Worm (Caenorhabditis elegans) whole organism, L3 larva: ENCODE measurements around the gene H04M03.12.

ENCODE experiments used
- R02D3.7 ChIP-seq: fragments of 150-350 bp; optimal IDR thresholded peaks from 2 replicates; lab custom pipeline; 2014; ENCODE audit warnings: missing biosample characterization, missing genetic modification characterization
- ZK546.5 ChIP-seq: sonication (generic microtip); optimal IDR thresholded peaks from 2 replicates; lab custom pipeline; 2017; ENCODE audit warnings: missing biosample characterization, missing genetic modification characterization
- aly-2 ChIP-seq: fragments of 150-350 bp; optimal IDR thresholded peaks from 2 replicates; lab custom pipeline; 2014; ENCODE audit warnings: missing biosample characterization, missing genetic modification characterization
- ama-1 ChIP-seq: fragments of 150-350 bp; optimal IDR thresholded peaks from 2 replicates; lab custom pipeline; 2018
- ceh-16 ChIP-seq: sonication (generic microtip); optimal IDR thresholded peaks from 2 replicates; lab custom pipeline; 2017; ENCODE audit warnings: missing biosample characterization, missing genetic modification characterization
- ceh-28 ChIP-seq: fragments of 150-350 bp; optimal IDR thresholded peaks from 2 replicates; lab custom pipeline; 2014; ENCODE audit warnings: missing biosample characterization, missing genetic modification reagents, missing genetic modification characterization
- ceh-82 ChIP-seq: fragments of 150-350 bp; optimal IDR thresholded peaks from 2 replicates; lab custom pipeline; 2014; ENCODE audit warnings: missing biosample characterization, missing genetic modification characterization
- ceh-9 ChIP-seq: sonication (generic microtip); optimal IDR thresholded peaks from 2 replicates; lab custom pipeline; 2018; ENCODE audit warnings: missing biosample characterization, missing genetic modification characterization
- daf-12 ChIP-seq: fragments of 150-350 bp; optimal IDR thresholded peaks from 2 replicates; lab custom pipeline; 2014; ENCODE audit warnings: missing biosample characterization, missing genetic modification reagents, missing genetic modification characterization
- egl-27 ChIP-seq: sonication (generic microtip); optimal IDR thresholded peaks from 4 replicates; lab custom pipeline; 2017; ENCODE audit warnings: missing biosample characterization, missing genetic modification reagents, missing genetic modification characterization
- egl-5 ChIP-seq: fragments of 150-350 bp; optimal IDR thresholded peaks from 2 replicates; lab custom pipeline; 2017; ENCODE audit warnings: missing biosample characterization, missing genetic modification reagents, missing genetic modification characterization, inconsistent platforms
- elt-3 ChIP-seq, 3 experiments: fragments of 150-350 bp in 1 of 3; sonication (generic microtip) in 2 of 3; optimal IDR thresholded peaks; 2 replicates in 2 of 3; 4 replicates in 1 of 3; lab custom pipeline; 2014 to 2017; ENCODE audit warnings: missing biosample characterization in 3 of 3, missing genetic modification characterization in 3 of 3
- eor-1 ChIP-seq, 2 experiments: fragments of 150-350 bp; optimal IDR thresholded peaks; 2 replicates each; lab custom pipeline; 2014 to 2018; ENCODE audit warnings: missing biosample characterization in 2 of 2, missing genetic modification characterization in 2 of 2
- fkh-10 ChIP-seq: sonication (generic microtip); optimal IDR thresholded peaks from 2 replicates; lab custom pipeline; 2017; ENCODE audit warnings: missing biosample characterization, missing genetic modification reagents, missing genetic modification characterization
- fkh-2 ChIP-seq: fragments of 150-350 bp; optimal IDR thresholded peaks from 2 replicates; lab custom pipeline; 2014; ENCODE audit warnings: missing biosample characterization, missing genetic modification reagents, missing genetic modification characterization
- hmg-11 ChIP-seq: sonication (generic microtip); optimal IDR thresholded peaks from 2 replicates; lab custom pipeline; 2016; ENCODE audit warnings: missing genetic modification characterization, missing compliant biosample characterization
- jun-1 ChIP-seq: fragments of 150-350 bp; optimal IDR thresholded peaks from 2 replicates; lab custom pipeline; 2014; ENCODE audit warnings: missing biosample characterization, missing genetic modification reagents, missing genetic modification characterization
- lin-15B ChIP-seq: fragments of 150-350 bp; optimal IDR thresholded peaks from 2 replicates; lab custom pipeline; 2014; ENCODE audit warnings: missing biosample characterization, missing genetic modification characterization
- lin-39 ChIP-seq: fragments of 150-350 bp; optimal IDR thresholded peaks from 2 replicates; lab custom pipeline; 2018; ENCODE audit warnings: missing biosample characterization, missing genetic modification reagents, missing genetic modification characterization
- lsy-12 ChIP-seq: sonication (generic microtip); optimal IDR thresholded peaks from 2 replicates; lab custom pipeline; 2016; ENCODE audit warnings: mild to moderate bottlenecking, missing genetic modification characterization, missing compliant biosample characterization
- mdl-1 ChIP-seq: fragments of 150-350 bp; optimal IDR thresholded peaks from 2 replicates; lab custom pipeline; 2014; ENCODE audit warnings: missing biosample characterization, missing genetic modification characterization
- mml-1 ChIP-seq: fragments of 150-350 bp; sonication (generic microtip); optimal IDR thresholded peaks from 3 replicates; lab custom pipeline; 2014; ENCODE audit warnings: missing biosample characterization, missing genetic modification characterization
- nfya-1 ChIP-seq: sonication (generic microtip); optimal IDR thresholded peaks from 2 replicates; lab custom pipeline; 2017; ENCODE audit warnings: missing genetic modification characterization, mild to moderate bottlenecking, missing compliant biosample characterization, antibody characterized with exemption, moderate library complexity; ENCODE audit not compliant: insufficient read depth
- nhr-11 ChIP-seq: fragments of 150-350 bp; optimal IDR thresholded peaks from 2 replicates; lab custom pipeline; 2014; ENCODE audit warnings: missing biosample characterization, missing genetic modification characterization
- nhr-12 ChIP-seq: fragments of 150-350 bp; optimal IDR thresholded peaks from 2 replicates; lab custom pipeline; 2014; ENCODE audit warnings: missing biosample characterization, missing genetic modification characterization
- nhr-237 ChIP-seq: fragments of 150-350 bp; optimal IDR thresholded peaks from 2 replicates; lab custom pipeline; 2014; ENCODE audit warnings: missing biosample characterization, missing genetic modification characterization
- nhr-25 ChIP-seq: sonication (generic microtip); optimal IDR thresholded peaks from 2 replicates; lab custom pipeline; 2017; ENCODE audit warnings: missing biosample characterization, missing genetic modification characterization
- nhr-28 ChIP-seq: fragments of 150-350 bp; optimal IDR thresholded peaks from 2 replicates; lab custom pipeline; 2014; ENCODE audit warnings: missing biosample characterization, missing genetic modification characterization
- nhr-67 ChIP-seq: fragments of 150-350 bp; optimal IDR thresholded peaks from 2 replicates; lab custom pipeline; 2014; ENCODE audit warnings: missing biosample characterization, missing genetic modification characterization
- nhr-77 ChIP-seq: fragments of 150-350 bp; optimal IDR thresholded peaks from 2 replicates; lab custom pipeline; 2014; ENCODE audit warnings: missing biosample characterization, missing genetic modification characterization
- pha-4 ChIP-seq: fragments of 150-350 bp; optimal IDR thresholded peaks from 2 replicates; lab custom pipeline; 2014; ENCODE audit warnings: missing biosample characterization, missing genetic modification reagents, missing genetic modification characterization
- pqm-1 ChIP-seq: fragments of 150-350 bp; optimal IDR thresholded peaks from 2 replicates; lab custom pipeline; 2017; ENCODE audit warnings: missing biosample characterization, missing genetic modification characterization, inconsistent platforms
- skn-1 ChIP-seq: fragments of 150-350 bp; optimal IDR thresholded peaks from 2 replicates; lab custom pipeline; 2014; ENCODE audit warnings: missing biosample characterization, missing genetic modification characterization
- snpc-4 ChIP-seq: fragments of 150-350 bp; optimal IDR thresholded peaks from 2 replicates; lab custom pipeline; 2014; ENCODE audit warnings: missing biosample characterization, missing genetic modification characterization
- tbx-2 ChIP-seq: sonication (generic microtip); optimal IDR thresholded peaks from 2 replicates; lab custom pipeline; 2016; ENCODE audit warnings: mild to moderate bottlenecking, missing genetic modification characterization, missing compliant biosample characterization
- unc-62 ChIP-seq: fragments of 150-350 bp; sonication (generic microtip); optimal IDR thresholded peaks from 4 replicates; lab custom pipeline; 2014; ENCODE audit warnings: missing biosample characterization, missing genetic modification reagents, missing genetic modification characterization
- zag-1 ChIP-seq: fragments of 150-350 bp; optimal IDR thresholded peaks from 2 replicates; lab custom pipeline; 2014; ENCODE audit warnings: missing biosample characterization, missing genetic modification characterization
- ztf-11 ChIP-seq: fragments of 150-350 bp; optimal IDR thresholded peaks from 2 replicates; lab custom pipeline; 2014; ENCODE audit warnings: missing biosample characterization, missing genetic modification characterization

H04M03.12 gene

DNA sequence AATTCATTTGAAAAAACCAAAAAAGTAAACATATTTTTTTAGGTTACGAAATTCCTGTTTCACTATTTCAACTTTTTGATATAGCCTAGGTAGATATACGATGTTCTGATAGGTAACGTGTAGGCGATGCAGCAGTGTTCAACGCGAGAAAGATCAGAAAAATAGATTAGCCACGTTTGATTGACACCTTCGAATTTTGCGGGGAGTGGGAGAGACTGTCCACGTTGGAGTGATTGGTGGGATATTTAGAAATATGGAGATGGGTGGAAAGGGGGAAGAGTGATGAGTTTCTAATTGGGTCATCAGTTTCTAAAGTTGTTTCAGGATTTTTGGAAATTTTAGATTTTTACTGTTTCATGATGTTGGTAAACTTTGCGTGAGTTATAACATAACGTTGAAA lies 20.0 kb upstream of the H04M03.12 start:
- no peak for TF ChIP-seq ZK546.5 (tag; lab: Kevin White, UChicago)
- TF ChIP-seq unc-62 (GFP tag; lab: Kevin White, UChicago): peak; percentile 5
- TF ChIP-seq, all 47 proteins: peak for 1

DNA sequence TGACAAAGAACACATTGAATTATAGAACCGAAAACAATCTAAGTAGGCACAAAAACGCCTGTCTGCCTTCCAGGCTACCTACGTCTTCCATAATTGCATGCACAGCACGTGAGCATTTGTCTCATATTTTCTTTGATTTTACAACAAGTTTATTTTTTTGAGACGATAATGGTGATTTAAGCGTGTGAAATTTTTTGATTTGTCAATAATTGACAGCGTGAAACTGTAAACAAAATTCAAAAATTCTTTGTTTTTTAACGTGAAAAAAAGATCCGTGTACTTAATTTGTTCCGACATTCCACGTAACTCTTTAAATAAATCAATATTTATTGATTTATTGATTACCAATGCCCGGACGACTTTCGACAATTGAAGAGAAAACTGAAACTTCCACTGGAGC lies 13.9 kb upstream of the H04M03.12 start, which contains the start of gene dhhc-13:
Gene dhhc-13 (plus strand): TSS at position 301 of the 400 bp plus-strand sequence.
- TF ChIP-seq ceh-82 (tag; lab: Kevin White, UChicago) (no peak), fkh-2 (tag; lab: Kevin White, UChicago) (no peak), ztf-11 (tag; lab: Kevin White, UChicago) (no peak), unc-62 (GFP tag; lab: Kevin White, UChicago) (no peak), mml-1 (tag; lab: Kevin White, UChicago) (no peak), tbx-2 (tag; lab: Kevin White, UChicago) (no peak), daf-12 (no peak), lsy-12 (tag; lab: Kevin White, UChicago) (no peak), mdl-1 (tag; lab: Kevin White, UChicago) (no peak), nhr-28 (no peak), snpc-4 (tag; lab: Kevin White, UChicago) (no peak), nhr-67 (no peak), skn-1 (tag; lab: Kevin White, UChicago) (no peak)

DNA sequence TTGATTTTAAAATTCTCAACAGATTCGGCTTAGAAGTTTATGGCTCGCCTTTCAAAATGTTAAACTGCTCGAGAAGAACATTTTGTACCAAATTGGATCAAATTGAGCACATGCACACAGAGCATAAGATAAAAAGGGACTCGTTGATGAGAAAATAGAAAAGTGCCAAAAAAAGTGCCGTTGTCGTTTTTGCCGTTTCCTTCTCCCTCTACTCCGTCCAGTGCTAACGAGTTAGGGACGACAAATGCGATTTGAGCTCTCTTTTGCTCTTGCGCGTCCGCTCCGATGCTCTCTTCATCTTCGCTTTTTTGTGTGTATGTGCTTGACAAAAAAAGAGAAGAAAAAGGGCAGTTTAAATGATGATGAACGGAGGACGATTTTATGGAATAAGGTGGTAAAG lies 12.0 kb upstream of the H04M03.12 start:
- TF ChIP-seq ceh-82 (tag; lab: Kevin White, UChicago): no peak
- TF ChIP-seq zag-1 (tag; lab: Kevin White, UChicago): no peak
- TF ChIP-seq fkh-10: peak; percentile 88

ce11 chrIV:5902730-5903129 lies 425 bp downstream of the H04M03.12 start:
- TF ChIP-seq nhr-28 (no peak), unc-62 (GFP tag; lab: Kevin White, UChicago) (no peak), nhr-67 (no peak), fkh-10 (no peak), tbx-2 (tag; lab: Kevin White, UChicago) (no peak), nhr-25 (tag; lab: Kevin White, UChicago) (no peak), fkh-2 (tag; lab: Kevin White, UChicago) (no peak), pqm-1 (tag; lab: Kevin White, UChicago) (no peak), egl-27 (tag; lab: Kevin White, UChicago) (no peak), jun-1 (tag; lab: Kevin White, UChicago) (no peak)

DNA sequence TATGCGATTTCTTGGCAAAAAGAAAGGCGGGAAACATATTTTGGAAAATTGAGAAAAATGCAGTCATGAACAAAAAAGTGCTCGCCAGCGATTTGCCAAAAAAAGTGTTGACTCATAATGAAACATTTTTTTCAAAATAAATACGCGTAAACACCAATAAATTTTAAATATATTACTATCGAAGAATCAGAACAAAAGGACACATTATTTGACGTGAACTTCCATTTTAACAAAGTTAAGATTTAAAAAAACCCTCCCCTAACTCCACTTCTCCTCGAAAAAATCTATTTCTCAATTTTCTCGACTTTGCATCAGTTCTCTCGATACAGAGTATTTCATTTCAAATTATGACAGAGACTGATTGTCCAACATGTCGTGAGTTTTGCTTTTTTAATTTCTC lies 6.8 kb downstream of the H04M03.12 start, which contains the start of gene pck-3:
Gene pck-3 (plus strand): TSS at position 301 of the 400 bp plus-strand sequence.
- no peak for TF ChIP-seq egl-27 (tag; lab: Kevin White, UChicago)
- no peak for TF ChIP-seq nhr-77 (tag; lab: Kevin White, UChicago)
- TF ChIP-seq lin-15B (tag; lab: Kevin White, UChicago): no peak
- no peak for TF ChIP-seq egl-5
- TF ChIP-seq ama-1 (lab: Kevin White, UChicago): no peak
- TF ChIP-seq skn-1 (tag; lab: Kevin White, UChicago): no peak
- no peak for TF ChIP-seq fkh-2 (tag; lab: Kevin White, UChicago)
- TF ChIP-seq ceh-16 (tag; lab: Kevin White, UChicago): no peak
- TF ChIP-seq lin-39 (tag; lab: Kevin White, UChicago): no peak
- no peak for TF ChIP-seq ceh-9 (tag; lab: Kevin White, UChicago)
- TF ChIP-seq zag-1 (tag; lab: Kevin White, UChicago): no peak
- no peak for TF ChIP-seq ceh-28 (tag; lab: Kevin White, UChicago)
- no peak for TF ChIP-seq nfya-1 (tag; lab: Kevin White, UChicago)
- TF ChIP-seq aly-2 (tag; lab: Kevin White, UChicago): no peak
- no peak for TF ChIP-seq eor-1 (tag; optimal IDR thresholded peaks at IDR 0.05; lab: Kevin White, UChicago)
- no peak for TF ChIP-seq nhr-237
- TF ChIP-seq ceh-82 (tag; lab: Kevin White, UChicago): no peak
- no peak for TF ChIP-seq daf-12

ce11 chrIV:5895190-5895589 lies 8.0 kb downstream of the H04M03.12 start, which contains the start of gene nspb-6:
Gene nspb-6 (plus strand): TSS chrIV:5895490.
- no peak for TF ChIP-seq mdl-1 (tag; lab: Kevin White, UChicago)
- no peak for TF ChIP-seq elt-3 (tag; optimal IDR thresholded peaks at IDR 0.05; lab: Kevin White, UChicago)
- no peak for TF ChIP-seq ceh-28 (tag; lab: Kevin White, UChicago)
- TF ChIP-seq ceh-9 (tag; lab: Kevin White, UChicago): no peak
- no peak for TF ChIP-seq mml-1 (tag; lab: Kevin White, UChicago)
- TF ChIP-seq zag-1 (tag; lab: Kevin White, UChicago): no peak
- TF ChIP-seq R02D3.7 (tag; lab: Kevin White, UChicago): no peak
- TF ChIP-seq tbx-2 (tag; lab: Kevin White, UChicago): no peak
- no peak for TF ChIP-seq nhr-12 (tag; lab: Kevin White, UChicago)
- TF ChIP-seq nfya-1 (tag; lab: Kevin White, UChicago): no peak
- no peak for TF ChIP-seq pqm-1 (tag; lab: Kevin White, UChicago)
- no peak for TF ChIP-seq jun-1 (tag; lab: Kevin White, UChicago)
- TF ChIP-seq hmg-11 (tag; lab: Kevin White, UChicago): no peak
- no peak for TF ChIP-seq egl-27 (tag; lab: Kevin White, UChicago)
- no peak for TF ChIP-seq pha-4 (tag; lab: Kevin White, UChicago)
- TF ChIP-seq nhr-11 (tag; lab: Kevin White, UChicago): no peak
- TF ChIP-seq nhr-237: no peak
- no peak for TF ChIP-seq ama-1 (lab: Kevin White, UChicago)
- no peak for TF ChIP-seq ztf-11 (tag; lab: Kevin White, UChicago)
- no peak for TF ChIP-seq snpc-4 (tag; lab: Kevin White, UChicago)
